Fruit fly (Drosophila melanogaster) whole organism, embryonic: Measurements from ENCODE around the gene CG3347.

ENCODE experiments used
- Blimp-1 ChIP-seq: fragments of 200-800 bp; sonication (Bioruptor generic); optimal IDR thresholded peaks from 3 replicates; lab custom pipeline; 2018; ENCODE audit warnings: missing biosample characterization, missing genetic modification characterization, mild to moderate bottlenecking, moderate library complexity, missing genetic modification reagents
- CG11398 ChIP-seq: fragments of 200-800 bp; sonication (Bioruptor generic); optimal IDR thresholded peaks from 2 replicates; lab custom pipeline; 2016; ENCODE audit warnings: missing biosample characterization, missing genetic modification characterization
- CG11560 ChIP-seq: fragments of 200-800 bp; sonication (Bioruptor generic); IDR thresholded peaks from 3 replicates; pipeline ENCODE4 v1.3.6; 2022; ENCODE audit warnings: missing biosample characterization, missing genetic modification characterization
- CG12155 ChIP-seq: fragments of 200-800 bp; sonication (Bioruptor generic); optimal IDR thresholded peaks from 3 replicates; lab custom pipeline; 2016; ENCODE audit warnings: missing biosample characterization, missing genetic modification characterization
- CG12219 ChIP-seq: fragments of 200-800 bp; sonication (Bioruptor generic); optimal IDR thresholded peaks from 3 replicates; lab custom pipeline; 2018; ENCODE audit warnings: missing biosample characterization, mild to moderate bottlenecking, missing genetic modification characterization
- CG14014 ChIP-seq: fragments of 200-800 bp; sonication (Bioruptor generic); IDR thresholded peaks from 2 replicates; pipeline ENCODE4 v1.3.6; 2022; ENCODE audit warnings: missing biosample characterization, missing genetic modification characterization
- CG14965 ChIP-seq: fragments of 200-800 bp; sonication (Bioruptor generic); optimal IDR thresholded peaks from 2 replicates; lab custom pipeline; 2016; ENCODE audit warnings: missing biosample characterization, missing genetic modification characterization, borderline replicate concordance
- CG15011 ChIP-seq: fragments of 200-800 bp; sonication (Bioruptor generic); optimal IDR thresholded peaks from 3 replicates; lab custom pipeline; 2018; ENCODE audit warnings: missing biosample characterization, mild to moderate bottlenecking, missing genetic modification characterization
- CG15479 ChIP-seq: fragments of 200-800 bp; sonication (Bioruptor generic); optimal IDR thresholded peaks from 3 replicates; lab custom pipeline; 2019; ENCODE audit warnings: missing biosample characterization, mild to moderate bottlenecking, missing genetic modification characterization, moderate library complexity
- CG1603 ChIP-seq: fragments of 200-800 bp; sonication (Bioruptor generic); optimal IDR thresholded peaks from 2 replicates; lab custom pipeline; 2019; ENCODE audit warnings: missing biosample characterization, mild to moderate bottlenecking, missing genetic modification characterization, moderate library complexity
- CG1832 ChIP-seq: fragments of 200-800 bp; sonication (Bioruptor generic); optimal IDR thresholded peaks from 2 replicates; lab custom pipeline; 2017; ENCODE audit warnings: missing biosample characterization, mild to moderate bottlenecking, missing genetic modification characterization, inconsistent platforms
- CG2678 ChIP-seq: fragments of 200-800 bp; sonication (Bioruptor generic); optimal IDR thresholded peaks from 3 replicates; lab custom pipeline; 2019; ENCODE audit warnings: missing biosample characterization, mild to moderate bottlenecking, missing genetic modification characterization, moderate library complexity
- CG2712 ChIP-seq: fragments of 200-800 bp; optimal IDR thresholded peaks from 3 replicates; lab custom pipeline; 2019; ENCODE audit warnings: missing biosample characterization, mild to moderate bottlenecking, missing genetic modification characterization, moderate library complexity
- CG31441 ChIP-seq: fragments of 200-800 bp; sonication (Bioruptor generic); IDR thresholded peaks from 2 replicates; pipeline ENCODE4 v1.3.6; 2022; ENCODE audit warnings: missing biosample characterization, missing genetic modification characterization
- CG32767 ChIP-seq: fragments of 200-800 bp; sonication (Bioruptor generic); IDR thresholded peaks from 2 replicates; pipeline ENCODE4 v1.3.6; 2022; ENCODE audit warnings: missing biosample characterization, missing genetic modification characterization
- CG4730 ChIP-seq: fragments of 200-800 bp; sonication (Bioruptor generic); IDR thresholded peaks from 2 replicates; pipeline ENCODE4 v1.3.6; 2022; ENCODE audit warnings: missing biosample characterization, missing genetic modification characterization
- CG4820 ChIP-seq: fragments of 200-800 bp; sonication (Bioruptor generic); optimal IDR thresholded peaks from 3 replicates; lab custom pipeline; 2016; ENCODE audit warnings: missing biosample characterization, missing genetic modification characterization
- CG6791 ChIP-seq: fragments of 200-800 bp; sonication (Bioruptor generic); IDR thresholded peaks from 3 replicates; pipeline ENCODE4 v1.3.6; 2022; ENCODE audit warnings: missing biosample characterization, missing genetic modification characterization; ENCODE audit not compliant: partially characterized antibody
- D19B ChIP-seq: fragments of 200-800 bp; sonication (Bioruptor generic); optimal IDR thresholded peaks from 2 replicates; lab custom pipeline; 2017; ENCODE audit warnings: missing biosample characterization, mild to moderate bottlenecking, missing genetic modification characterization
- Dp ChIP-seq: fragments of 200-800 bp; sonication (Bioruptor generic); optimal IDR thresholded peaks from 2 replicates; lab custom pipeline; 2018; ENCODE audit warnings: missing biosample characterization, mild to moderate bottlenecking, missing genetic modification characterization, moderate library complexity
- H2.0 ChIP-seq: fragments of 200-800 bp; sonication (Bioruptor generic); IDR thresholded peaks from 2 replicates; pipeline ENCODE4 v1.3.6; 2022; ENCODE audit warnings: missing biosample characterization, missing genetic modification characterization
- HmgZ ChIP-seq: fragments of 200-800 bp; sonication (Bioruptor generic); optimal IDR thresholded peaks from 2 replicates; lab custom pipeline; 2018; ENCODE audit warnings: missing biosample characterization, mild to moderate bottlenecking, missing genetic modification characterization
- Hr3 ChIP-seq: fragments of 200-800 bp; sonication (Bioruptor generic); optimal IDR thresholded peaks from 3 replicates; lab custom pipeline; 2016; ENCODE audit warnings: missing biosample characterization, missing genetic modification characterization
- MTF-1 ChIP-seq: fragments of 200-800 bp; sonication (Bioruptor generic); optimal IDR thresholded peaks from 2 replicates; lab custom pipeline; 2018; ENCODE audit warnings: missing biosample characterization, mild to moderate bottlenecking, missing genetic modification characterization, borderline replicate concordance
- Med ChIP-seq: fragments of 200-800 bp; sonication (Bioruptor generic); peaks from one replicate; lab custom pipeline; 2016; ENCODE audit warnings: missing biosample characterization, missing genetic modification characterization, mild to moderate bottlenecking, inconsistent platforms, moderate library complexity
- Nf-YA ChIP-seq: fragments of 200-800 bp; sonication (Bioruptor generic); IDR thresholded peaks from 2 replicates; pipeline ENCODE4 v1.3.6; 2022; ENCODE audit warnings: missing biosample characterization, missing genetic modification characterization
- Nf-YB ChIP-seq: fragments of 200-800 bp; sonication (Bioruptor generic); optimal IDR thresholded peaks from 3 replicates; lab custom pipeline; 2019; ENCODE audit warnings: missing biosample characterization, mild to moderate bottlenecking, missing genetic modification characterization, moderate library complexity
- Opbp ChIP-seq: fragments of 200-800 bp; sonication (Bioruptor generic); IDR thresholded peaks from 3 replicates; pipeline ENCODE4 v1.3.6; 2022; ENCODE audit warnings: missing biosample characterization, missing genetic modification characterization; ENCODE audit not compliant: partially characterized antibody
- Scr ChIP-seq: fragments of 200-800 bp; sonication (Bioruptor generic); IDR thresholded peaks from 2 replicates; pipeline ENCODE4 v1.3.6; 2022; ENCODE audit warnings: missing biosample characterization, missing genetic modification characterization; ENCODE audit not compliant: partially characterized antibody
- Sin3A ChIP-seq: fragments of >200 bp; optimal IDR thresholded peaks from 2 replicates; lab custom pipeline; 2018
- Xbp1 ChIP-seq: fragments of 200-800 bp; sonication (Bioruptor generic); optimal IDR thresholded peaks from 3 replicates; lab custom pipeline; 2016; ENCODE audit warnings: missing biosample characterization, mild to moderate bottlenecking, missing genetic modification characterization
- aop ChIP-seq: fragments of 200-800 bp; sonication (Bioruptor generic); IDR thresholded peaks from 2 replicates; pipeline ENCODE4 v1.3.6; 2022; ENCODE audit warnings: missing biosample characterization, missing genetic modification characterization
- ase ChIP-seq: fragments of 200-800 bp; sonication (Bioruptor generic); IDR thresholded peaks from 3 replicates; pipeline ENCODE4 v1.3.6; 2022; ENCODE audit warnings: missing biosample characterization, missing genetic modification characterization
- corto ChIP-seq: fragments of 200-800 bp; sonication (Bioruptor generic); optimal IDR thresholded peaks from 2 replicates; lab custom pipeline; 2016; ENCODE audit warnings: missing biosample characterization, mild to moderate bottlenecking, missing genetic modification characterization, moderate library complexity
- dm ChIP-seq: fragments of 200-800 bp; sonication (Bioruptor generic); optimal IDR thresholded peaks from 3 replicates; lab custom pipeline; 2016; ENCODE audit warnings: missing biosample characterization, missing genetic modification characterization
- ewg ChIP-seq: fragments of 200-800 bp; sonication (Bioruptor generic); optimal IDR thresholded peaks from 3 replicates; lab custom pipeline; 2017; ENCODE audit warnings: mild to moderate bottlenecking, missing biosample characterization, missing genetic modification reagents, missing genetic modification characterization
- her ChIP-seq: fragments of 200-800 bp; sonication (Bioruptor generic); optimal IDR thresholded peaks from 2 replicates; lab custom pipeline; 2016; ENCODE audit warnings: missing biosample characterization, missing genetic modification characterization
- knrl ChIP-seq: fragments of 200-800 bp; sonication (Bioruptor generic); IDR thresholded peaks from 3 replicates; pipeline ENCODE4 v1.3.6; 2022; ENCODE audit warnings: missing biosample characterization, missing genetic modification characterization; ENCODE audit not compliant: partially characterized antibody
- mirr ChIP-seq: fragments of 200-800 bp; sonication (Bioruptor generic); optimal IDR thresholded peaks from 3 replicates; lab custom pipeline; 2018; ENCODE audit warnings: missing biosample characterization, mild to moderate bottlenecking, missing genetic modification characterization
- prd ChIP-seq, 3 experiments: fragments of >200 bp in 2 of 3; fragments of 200-800 bp in 1 of 3; sonication (Bioruptor generic) in 1 of 3; optimal IDR thresholded peaks in 2 of 3; IDR thresholded peaks in 1 of 3; 2 replicates in 2 of 3; 3 replicates in 1 of 3; pipeline versions ENCODE4 v1.3.6 to Lab custom; 2017 to 2022; ENCODE audit warnings: missing biosample characterization in 1 of 3, missing genetic modification characterization in 1 of 3
- psq ChIP-seq: fragments of 200-800 bp; sonication (Bioruptor generic); optimal IDR thresholded peaks from 2 replicates; lab custom pipeline; 2017; ENCODE audit warnings: missing biosample characterization, missing genetic modification characterization
- repo ChIP-seq: fragments of 200-800 bp; sonication (Bioruptor generic); optimal IDR thresholded peaks from 2 replicates; lab custom pipeline; 2016; ENCODE audit warnings: missing biosample characterization, missing genetic modification characterization
- sc ChIP-seq, 3 experiments: fragments of >200 bp in 2 of 3; fragments of 200-800 bp in 1 of 3; sonication (Bioruptor generic) in 1 of 3; optimal IDR thresholded peaks; 2 replicates in 2 of 3; 3 replicates in 1 of 3; lab custom pipeline; 2017; ENCODE audit warnings: mild to moderate bottlenecking in 1 of 3, missing biosample characterization in 1 of 3, missing genetic modification characterization in 1 of 3, missing genetic modification reagents in 1 of 3
- so ChIP-seq: fragments of 200-800 bp; sonication (Bioruptor generic); IDR thresholded peaks from 3 replicates; pipeline ENCODE4 v1.3.6; 2022; ENCODE audit warnings: missing biosample characterization, missing genetic modification characterization
- trh ChIP-seq: fragments of 200-800 bp; sonication (Bioruptor generic); optimal IDR thresholded peaks from 2 replicates; lab custom pipeline; 2016; ENCODE audit warnings: missing biosample characterization, missing genetic modification characterization
- wek ChIP-seq: fragments of 200-800 bp; sonication (Bioruptor generic); optimal IDR thresholded peaks from 3 replicates; lab custom pipeline; 2018; ENCODE audit warnings: missing biosample characterization, mild to moderate bottlenecking, missing genetic modification characterization, moderate library complexity
- z ChIP-seq: fragments of 200-800 bp; sonication (Bioruptor generic); IDR thresholded peaks from 3 replicates; pipeline ENCODE4 v1.3.6; 2022; ENCODE audit warnings: missing biosample characterization, missing genetic modification characterization

The CG3347 gene

DNA sequence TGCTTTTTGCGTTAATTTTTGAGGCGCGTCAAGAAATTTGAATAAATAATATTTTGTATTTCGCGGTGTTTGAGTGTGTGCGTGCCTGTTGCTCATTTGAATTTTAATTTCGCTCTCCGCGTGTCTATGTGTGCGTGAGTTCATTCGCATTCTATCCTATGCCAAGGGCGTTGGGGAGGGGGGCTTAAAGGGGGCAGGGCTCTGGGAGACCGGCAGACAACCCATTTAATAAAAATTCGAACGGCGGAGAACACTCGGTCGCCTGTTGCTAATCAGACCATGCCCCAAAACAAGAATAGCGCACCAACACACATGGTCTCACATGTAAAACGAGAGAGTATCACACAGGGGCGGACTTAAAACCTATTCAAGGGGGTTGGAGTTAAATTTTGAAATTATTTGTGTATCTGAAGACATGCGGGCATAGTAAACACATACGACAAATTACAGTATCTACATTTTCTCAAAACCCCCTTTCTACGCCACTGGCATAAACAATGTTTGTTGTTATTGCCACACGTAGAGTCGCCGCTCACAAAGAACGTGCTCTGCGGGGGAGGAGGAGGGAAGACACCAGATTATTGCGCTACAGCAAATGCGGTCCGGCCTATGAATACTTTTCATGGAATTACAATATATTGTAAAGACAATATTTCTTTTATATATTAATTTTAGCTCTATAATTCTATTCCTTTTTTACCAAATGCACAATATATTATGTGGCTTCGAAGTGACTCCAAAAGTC is 32.7 kb downstream of the CG3347 start (continued):
- TF ChIP-seq CG6791 (GFP tag; lab: Robert Waterston, UW) (0 out of 3 replicates have a peak, but pooled peaks have one; percentile 22), Hr3 (peak; percentile 99), CG11560 (tag; lab: Robert Waterston, UW) (peak; percentile 95), so (peak; percentile 99), Dp (GFP tag; lab: Kevin White, UChicago) (peak; percentile 60), CG2678 (peak; percentile 100), Opbp (GFP tag; lab: Robert Waterston, UW) (peak; percentile 47; the same call in 1 of the 3 replicates), psq (GFP tag; lab: Kevin White, UChicago) (peak; percentile 96), ase (GFP tag; lab: Robert Waterston, UW) (peak; percentile 98), CG12219 (peak; percentile 100), trh (peak; percentile 98), Nf-YA (GFP tag; lab: Robert Waterston, UW) (peak; percentile 94), CG14014 (GFP tag; lab: Robert Waterston, UW) (peak; percentile 99), CG31441 (peak; percentile 99), CG32767 (peak; percentile 99), her (peak; percentile 99), sc (optimal IDR thresholded peaks at IDR 0.05; lab: Kevin White, UChicago) (no peak), sc (GFP tag; optimal IDR thresholded peaks at IDR 0.05; lab: Kevin White, UChicago) (peak; percentile 99), CG11398 (GFP tag; lab: Kevin White, UChicago) (peak; percentile 99), CG15011 (GFP tag; lab: Kevin White, UChicago) (peak; percentile 99), HmgZ (tag; lab: Kevin White, UChicago) (peak; percentile 100), ewg (GFP tag; lab: Kevin White, UChicago) (peak; percentile 99), CG4820 (peak; percentile 99), H2.0 (GFP tag; lab: Robert Waterston, UW) (peak; percentile 99), corto (GFP tag; lab: Kevin White, UChicago) (peak; percentile 99), knrl (GFP tag; lab: Robert Waterston, UW) (peak; percentile 46; the same call in 2 of the 3 replicates), CG15479 (peak; percentile 85), MTF-1 (peak; percentile 99), wek (GFP tag; lab: Kevin White, UChicago) (peak; percentile 97), prd (optimal IDR thresholded peaks at IDR 0.05; lab: Kevin White, UChicago) (no peak), prd (GFP tag; IDR thresholded peaks at IDR 0.05; lab: Robert Waterston, UW) (peak; percentile 100), Sin3A (lab: Kevin White, UChicago) (no peak), aop (GFP tag; lab: Robert Waterston, UW) (peak; percentile 99), CG2712 (tag; lab: Kevin White, UChicago) (peak; percentile 99), Blimp-1 (GFP tag; lab: Kevin White, UChicago) (peak; percentile 99), D19B (GFP tag; lab: Kevin White, UChicago) (peak; percentile 98), CG4730 (peak; percentile 99), mirr (peak; percentile 100), CG1603 (tag; lab: Kevin White, UChicago) (peak; percentile 99), Xbp1 (GFP tag; lab: Kevin White, UChicago) (peak; percentile 100), CG1832 (GFP tag; lab: Kevin White, UChicago) (no peak), CG12155 (peak; percentile 99), repo (GFP tag; lab: Kevin White, UChicago) (peak; percentile 100), Med (GFP tag; lab: Kevin White, UChicago) (peak; percentile 100), CG14965 (GFP tag; lab: Kevin White, UChicago) (peak; percentile 94), Scr (GFP tag; lab: Robert Waterston, UW) (peak; percentile 36; the same call in 1 of the 2 replicates), z (GFP tag; lab: Robert Waterston, UW) (peak; percentile 84), dm (peak; percentile 100), Nf-YB (GFP tag; lab: Kevin White, UChicago) (peak; percentile 91)
